Fruit fly (Drosophila melanogaster): ENCODE measurements around the gene tty.

tty gene

DNA sequence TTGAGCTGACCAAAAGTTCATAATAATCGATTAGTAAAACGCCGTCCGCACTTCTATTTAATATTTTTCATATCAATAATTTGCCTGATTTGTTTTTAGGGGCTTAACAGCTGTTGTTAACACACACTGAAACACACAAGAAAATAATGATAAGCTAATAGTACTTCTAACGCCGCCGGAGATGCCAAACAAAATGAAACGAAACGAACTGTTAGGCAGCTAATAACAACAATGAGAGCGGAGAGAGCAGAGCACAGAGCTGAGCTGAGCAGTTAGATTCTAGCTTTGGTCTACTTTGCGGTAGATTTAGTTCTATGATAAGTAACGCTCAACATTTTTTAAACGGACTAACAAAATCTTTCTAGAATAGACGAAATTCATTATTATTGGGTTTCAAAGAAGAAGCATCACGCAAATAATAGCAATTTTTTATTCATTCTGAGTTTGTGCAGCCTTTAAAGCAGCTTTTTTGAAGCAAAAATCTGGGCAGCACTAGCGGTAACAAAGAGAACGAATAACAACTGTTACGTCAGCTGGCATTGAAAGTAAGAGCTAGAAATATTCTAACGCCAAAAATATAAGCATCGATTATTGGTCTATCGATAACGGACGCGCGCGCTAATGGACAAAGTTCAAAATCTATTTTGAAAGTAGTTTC, 32.9 kb downstream of the tty start, which contains the start of gene Abca3 (continued):
- peak; percentile 18 for TF ChIP-seq Nf-YB (GFP tag; optimal IDR thresholded peaks at IDR 0.05)
- peak; percentile 42 for TF ChIP-seq tx (GFP tag; optimal IDR thresholded peaks at IDR 0.05)
- 0 out of 2 replicates have a peak, but pooled peaks have one; percentile 37 for TF ChIP-seq MBD-R2 (GFP tag; IDR thresholded peaks at IDR 0.05)
- peak; percentile 59 for TF ChIP-seq cwo (GFP tag; optimal IDR thresholded peaks at IDR 0.05)
- TF ChIP-seq wor (GFP tag; IDR thresholded peaks at IDR 0.05), result no peak
- TF ChIP-seq CG1602 (GFP tag; optimal IDR thresholded peaks at IDR 0.05), result peak; percentile 23
- TF ChIP-seq Mrtf (GFP tag; IDR thresholded peaks at IDR 0.05), result no peak
- TF ChIP-seq Optix (GFP tag; IDR thresholded peaks at IDR 0.05), result no peak
- peak; percentile 38 for TF ChIP-seq gcm (GFP tag; optimal IDR thresholded peaks at IDR 0.05)
- TF ChIP-seq scrt (GFP tag; optimal IDR thresholded peaks at IDR 0.05), result peak; percentile 66
- TF ChIP-seq amos (GFP tag; IDR thresholded peaks at IDR 0.05; ENCODE audit: partially characterized antibody), result no peak; the same call in 1 of the 2 replicates
- peak; percentile 62 for TF ChIP-seq CG9609 (GFP tag; optimal IDR thresholded peaks at IDR 0.05)
- TF ChIP-seq CG6813 (GFP tag; optimal IDR thresholded peaks at IDR 0.05), result no peak
- no peak for TF ChIP-seq onecut (GFP tag; IDR thresholded peaks at IDR 0.05)
- peak; percentile 80 for TF ChIP-seq grau (tag; optimal IDR thresholded peaks at IDR 0.05)
- peak; percentile 57 for TF ChIP-seq tin (GFP tag; optimal IDR thresholded peaks at IDR 0.05)
- TF ChIP-seq Rfx (GFP tag; IDR thresholded peaks at IDR 0.05), result peak; percentile 82
- TF ChIP-seq CG7786 (GFP tag; optimal IDR thresholded peaks at IDR 0.05), result peak; percentile 55
- no peak; the same call in 1 of the 2 replicates for TF ChIP-seq CG32767 (GFP tag; IDR thresholded peaks at IDR 0.05)
- peak; percentile 68 for TF ChIP-seq CG8924 (tag; optimal IDR thresholded peaks at IDR 0.05)
- no peak; the same call in 1 of the 2 replicates for TF ChIP-seq gsb (GFP tag; IDR thresholded peaks at IDR 0.05)
- no peak; the same call in 3 of the 4 replicates for TF ChIP-seq Gug (GFP tag; IDR thresholded peaks at IDR 0.05)
- no peak for TF ChIP-seq dmrt99B (tag; optimal IDR thresholded peaks at IDR 0.05)
- TF ChIP-seq ro (GFP tag; IDR thresholded peaks at IDR 0.05), result no peak
- TF ChIP-seq CG33213 (GFP tag; optimal IDR thresholded peaks at IDR 0.05), result no peak
- peak; percentile 55 for TF ChIP-seq CG10267 (tag; optimal IDR thresholded peaks at IDR 0.05)
- no peak for TF ChIP-seq CG17612 (GFP tag; IDR thresholded peaks at IDR 0.05)
- TF ChIP-seq CG5180 (GFP tag; optimal IDR thresholded peaks at IDR 0.05), result peak; percentile 9
- TF ChIP-seq wdn (GFP tag; IDR thresholded peaks at IDR 0.05), result peak; percentile 54
- peak; percentile 57 for TF ChIP-seq twi (tag; optimal IDR thresholded peaks at IDR 0.05)
- TF ChIP-seq HLH4C (GFP tag; IDR thresholded peaks at IDR 0.05; ENCODE audit: partially characterized antibody), result no peak
- no peak for TF ChIP-seq slp2 (GFP tag; optimal IDR thresholded peaks at IDR 0.05)
- TF ChIP-seq aop (GFP tag; IDR thresholded peaks at IDR 0.05), result no peak
- TF ChIP-seq nmo (GFP tag; optimal IDR thresholded peaks at IDR 0.05), result peak; percentile 67
- TF ChIP-seq cg (GFP tag; optimal IDR thresholded peaks at IDR 0.05), result peak; percentile 63
- peak; percentile 38 for TF ChIP-seq Sin3A (optimal IDR thresholded peaks at IDR 0.05)
- no peak for TF ChIP-seq ab (GFP tag; optimal IDR thresholded peaks at IDR 0.05)
- peak; percentile 79 for TF ChIP-seq lab (GFP tag; optimal IDR thresholded peaks at IDR 0.05)
- TF ChIP-seq Hr78 (GFP tag; optimal IDR thresholded peaks at IDR 0.05), result no peak
- no peak for TF ChIP-seq CG11085 (GFP tag; IDR thresholded peaks at IDR 0.05)
- TF ChIP-seq ase (GFP tag; IDR thresholded peaks at IDR 0.05), result no peak
- TF ChIP-seq Bdp1 (GFP tag; optimal IDR thresholded peaks at IDR 0.05), result no peak
- no peak for TF ChIP-seq corto (GFP tag; optimal IDR thresholded peaks at IDR 0.05)
- peak; percentile 68 for TF ChIP-seq CG18262 (tag; optimal IDR thresholded peaks at IDR 0.05)
- TF ChIP-seq CG4707 (GFP tag; optimal IDR thresholded peaks at IDR 0.05), result no peak
- peak; percentile 63 for TF ChIP-seq shn (GFP tag; optimal IDR thresholded peaks at IDR 0.05)
- peak; percentile 80; the same call in 1 of the 2 replicates for TF ChIP-seq CG32532 (GFP tag; IDR thresholded peaks at IDR 0.05)
- TF ChIP-seq Dad (GFP tag; optimal IDR thresholded peaks at IDR 0.05), result peak; percentile 32
- peak; percentile 23 for TF ChIP-seq jumu (GFP tag; optimal IDR thresholded peaks at IDR 0.05)
- TF ChIP-seq Xbp1 (GFP tag; optimal IDR thresholded peaks at IDR 0.05), result peak; percentile 55
